Fruit fly (Drosophila melanogaster): ENCODE data around the gene CG14564.
A peak's percentile ranks its signal among the peaks of the same experiment; 100 is the strongest.

Gene CG14564

dm6 chr3L:21709785-21710591 is 47.0 kb upstream of the CG14564 start (continued):
- TF ChIP-seq pdm3 (GFP tag; optimal IDR thresholded peaks at IDR 0.05) (peak; percentile 69), fd85E (GFP tag; optimal IDR thresholded peaks at IDR 0.05) (peak; percentile 33), salr (GFP tag; optimal IDR thresholded peaks at IDR 0.05) (peak; percentile 44 to 85), CG34406 (GFP tag; optimal IDR thresholded peaks at IDR 0.05) (peak; percentile 85), CG32006 (GFP tag; optimal IDR thresholded peaks at IDR 0.05) (peak; percentile 87), vri (GFP tag; optimal IDR thresholded peaks at IDR 0.05) (peak; percentile 64), fd59A (GFP tag; optimal IDR thresholded peaks at IDR 0.05) (peak; percentile 89), Ets21C (GFP tag; optimal IDR thresholded peaks at IDR 0.05) (peak; percentile 54), topi (GFP tag; optimal IDR thresholded peaks at IDR 0.05) (peak; percentile 81), CG8632 (GFP tag; optimal IDR thresholded peaks at IDR 0.05) (peak; percentile 83), Sox102F (GFP tag; optimal IDR thresholded peaks at IDR 0.05) (peak; percentile 77), net (GFP tag; optimal IDR thresholded peaks at IDR 0.05) (peak; percentile 84), lz (GFP tag; optimal IDR thresholded peaks at IDR 0.05) (peak; percentile 64), OdsH (GFP tag; optimal IDR thresholded peaks at IDR 0.05) (peak; percentile 84)

DNA sequence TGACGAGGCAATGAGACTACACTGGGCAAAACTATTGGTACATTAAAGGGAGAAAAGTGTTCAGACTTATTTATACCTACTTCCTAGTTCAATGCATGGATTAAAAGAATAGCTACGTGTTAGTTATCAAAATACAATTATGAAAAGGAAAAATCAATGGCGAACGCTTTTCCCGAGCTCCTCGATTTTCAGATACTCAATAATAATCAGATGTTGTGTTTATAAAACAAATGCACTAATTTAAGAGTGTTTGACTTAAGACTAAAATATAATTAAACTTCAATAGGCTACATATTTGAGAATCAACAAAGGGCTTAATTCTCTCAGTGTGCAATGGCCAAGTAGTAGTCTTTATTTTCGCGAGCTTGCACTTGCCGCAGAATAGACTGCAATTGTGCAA is 41.0 kb upstream of the CG14564 start:
- TF ChIP-seq Ets96B (tag; optimal IDR thresholded peaks at IDR 0.05): peak; percentile 46
- TF ChIP-seq CG4318 (GFP tag; optimal IDR thresholded peaks at IDR 0.05): peak; percentile 52
- TF ChIP-seq lz (GFP tag; optimal IDR thresholded peaks at IDR 0.05): no peak
- peak; percentile 31 for TF ChIP-seq topi (GFP tag; optimal IDR thresholded peaks at IDR 0.05)
- peak; percentile 10 for TF ChIP-seq Sox102F (GFP tag; optimal IDR thresholded peaks at IDR 0.05)
- TF ChIP-seq fd59A (GFP tag; optimal IDR thresholded peaks at IDR 0.05): peak; percentile 35
- no peak for TF ChIP-seq vri (GFP tag; optimal IDR thresholded peaks at IDR 0.05)
- TF ChIP-seq Met (GFP tag; optimal IDR thresholded peaks at IDR 0.05): peak; percentile 13
- TF ChIP-seq CG3919 (GFP tag; optimal IDR thresholded peaks at IDR 0.05): peak; percentile 48
- peak; percentile 13; the same call in 1 of the 2 replicates for TF ChIP-seq Gug (GFP tag; IDR thresholded peaks at IDR 0.05)
- peak; percentile 46; the same call in 1 of the 3 replicates for TF ChIP-seq CG8119 (GFP tag; IDR thresholded peaks at IDR 0.05)
- TF ChIP-seq CG11294 (GFP tag; IDR thresholded peaks at IDR 0.05): no peak
- TF ChIP-seq dac (GFP tag; optimal IDR thresholded peaks at IDR 0.05): peak; percentile 55
- peak; percentile 41 for TF ChIP-seq CG3032 (tag; optimal IDR thresholded peaks at IDR 0.05)
- peak; percentile 9 for TF ChIP-seq CG10669 (GFP tag; optimal IDR thresholded peaks at IDR 0.05)
- TF ChIP-seq acj6 (GFP tag; optimal IDR thresholded peaks at IDR 0.05): peak; percentile 38
- peak; percentile 31; the same call in 1 of the 2 replicates for TF ChIP-seq CG15336 (GFP tag; IDR thresholded peaks at IDR 0.05)
- peak in 1 of 2 experiments; percentile 68 for TF ChIP-seq salr (GFP tag; optimal IDR thresholded peaks at IDR 0.05)
- no peak for TF ChIP-seq achi (GFP tag; optimal IDR thresholded peaks at IDR 0.05)
- no peak for TF ChIP-seq Hr38 (GFP tag; optimal IDR thresholded peaks at IDR 0.05)
- peak; percentile 41; the same call in 1 of the 3 replicates for TF ChIP-seq CG6163 (GFP tag; IDR thresholded peaks at IDR 0.05)
- peak; percentile 50 for TF ChIP-seq Lpt (GFP tag; optimal IDR thresholded peaks at IDR 0.05)
- peak; percentile 28 for TF ChIP-seq spab (GFP tag; optimal IDR thresholded peaks at IDR 0.05)
- no peak for TF ChIP-seq Sox15 (GFP tag; optimal IDR thresholded peaks at IDR 0.05)
- TF ChIP-seq dsx (GFP tag; optimal IDR thresholded peaks at IDR 0.05; ENCODE audit: poor library complexity, severe bottlenecking): no peak
- peak; percentile 34 for TF ChIP-seq CG6808 (GFP tag; optimal IDR thresholded peaks at IDR 0.05)
- no peak for TF ChIP-seq Eip93F (GFP tag; optimal IDR thresholded peaks at IDR 0.05)
- peak; percentile 36 for TF ChIP-seq esn (GFP tag; optimal IDR thresholded peaks at IDR 0.05)
- TF ChIP-seq eg (GFP tag; IDR thresholded peaks at IDR 0.05): 0 out of 3 replicates have a peak, but pooled peaks have one; percentile 30
- TF ChIP-seq CG11762 (GFP tag; optimal IDR thresholded peaks at IDR 0.05; ENCODE audit: insufficient read depth): no peak
- TF ChIP-seq CG8319 (GFP tag; optimal IDR thresholded peaks at IDR 0.05): no peak
- TF ChIP-seq pdm3 (GFP tag; optimal IDR thresholded peaks at IDR 0.05): peak; percentile 49
- TF ChIP-seq CG6276 (GFP tag; optimal IDR thresholded peaks at IDR 0.05): peak; percentile 11
- TF ChIP-seq Smox (GFP tag; optimal IDR thresholded peaks at IDR 0.05): peak; percentile 25
- TF ChIP-seq CG11902 (GFP tag; optimal IDR thresholded peaks at IDR 0.05): no peak
- peak; percentile 85 for TF ChIP-seq Eip78C (GFP tag)
- no peak for TF ChIP-seq cyc (GFP tag; optimal IDR thresholded peaks at IDR 0.05)
- TF ChIP-seq Eip75B (GFP tag; optimal IDR thresholded peaks at IDR 0.05): peak; percentile 29
- TF ChIP-seq OdsH (GFP tag; optimal IDR thresholded peaks at IDR 0.05): peak; percentile 54
- peak; percentile 25 for TF ChIP-seq Hr39 (GFP tag; optimal IDR thresholded peaks at IDR 0.05)
- peak; percentile 3 for TF ChIP-seq CG6792 (GFP tag; optimal IDR thresholded peaks at IDR 0.05)

All from whole organism, prepupa.